Worm (Caenorhabditis elegans) whole organism, mixed stage, embryonic: Measurements from ENCODE around the gene mab-21.

ENCODE experiments used
- bed-3 ChIP-seq: fragments of 200-800 bp; sonication (Bioruptor generic); optimal IDR thresholded peaks from 3 replicates; lab custom pipeline; 2018; ENCODE audit warnings: mild to moderate bottlenecking, missing genetic modification characterization, moderate library complexity, missing compliant biosample characterization
- ceh-39 ChIP-seq: fragments of 150-350 bp; optimal IDR thresholded peaks from 2 replicates; lab custom pipeline; 2014; ENCODE audit warnings: missing biosample characterization, missing genetic modification characterization
- ces-1 ChIP-seq: fragments of 150-350 bp; optimal IDR thresholded peaks from 2 replicates; lab custom pipeline; 2014; ENCODE audit warnings: missing biosample characterization, missing genetic modification reagents, missing genetic modification characterization
- drap-1 ChIP-seq: fragments of 200-800 bp; sonication (Bioruptor generic); optimal IDR thresholded peaks from 3 replicates; lab custom pipeline; 2018; ENCODE audit warnings: mild to moderate bottlenecking, missing genetic modification characterization, missing compliant biosample characterization
- elt-3 ChIP-seq: fragments of 150-350 bp; optimal IDR thresholded peaks from 2 replicates; lab custom pipeline; 2014; ENCODE audit warnings: missing biosample characterization, missing genetic modification characterization
- lin-13 ChIP-seq: fragments of 150-350 bp; optimal IDR thresholded peaks from 2 replicates; lab custom pipeline; 2014; ENCODE audit warnings: missing biosample characterization, missing genetic modification characterization
- mls-2 ChIP-seq: sonication (generic microtip); optimal IDR thresholded peaks from 2 replicates; lab custom pipeline; 2016; ENCODE audit warnings: mild to moderate bottlenecking, missing genetic modification characterization, moderate library complexity, missing compliant biosample characterization
- nhr-237 ChIP-seq: fragments of 150-350 bp; optimal IDR thresholded peaks from 2 replicates; lab custom pipeline; 2014; ENCODE audit warnings: missing biosample characterization, missing genetic modification characterization
- nhr-76 ChIP-seq: sonication (generic microtip); optimal IDR thresholded peaks from 2 replicates; lab custom pipeline; 2017; ENCODE audit warnings: missing biosample characterization, missing genetic modification characterization
- pha-4 ChIP-seq: fragments of 150-350 bp; optimal IDR thresholded peaks from 2 replicates; lab custom pipeline; 2018; ENCODE audit warnings: missing biosample characterization, missing genetic modification reagents, missing genetic modification characterization
- snpc-4 ChIP-seq: fragments of 150-350 bp; optimal IDR thresholded peaks from 2 replicates; lab custom pipeline; 2014; ENCODE audit warnings: missing biosample characterization, missing genetic modification characterization
- unc-39 ChIP-seq: fragments of 150-350 bp; optimal IDR thresholded peaks from 2 replicates; lab custom pipeline; 2014; ENCODE audit warnings: missing biosample characterization, missing genetic modification characterization

ce11 chrIII:4646246-4646645 lies 45.7 kb downstream of the mab-21 start, which contains the start of gene pqn-29:
- TF ChIP-seq ceh-39 (tag; lab: Kevin White, UChicago) (no peak), pha-4 (tag; lab: Kevin White, UChicago) (no peak), lin-13 (tag; lab: Kevin White, UChicago) (no peak), snpc-4 (tag; lab: Kevin White, UChicago) (no peak), mls-2 (tag; lab: Kevin White, UChicago) (no peak), drap-1 (GFP tag; lab: Kevin White, UChicago) (no peak), nhr-237 (tag; lab: Kevin White, UChicago) (no peak), nhr-76 (tag; lab: Kevin White, UChicago) (no peak), bed-3 (no peak), unc-39 (no peak), ces-1 (no peak), elt-3 (tag; lab: Kevin White, UChicago) (no peak)
